Fruit fly (Drosophila melanogaster) whole organism, embryonic: ENCODE data around the gene Vdup1.

ENCODE experiments used
- Atf-2 ChIP-seq: fragments of 200-800 bp; sonication (Bioruptor generic); optimal IDR thresholded peaks from 2 replicates; lab custom pipeline; 2016; ENCODE audit warnings: missing biosample characterization, missing genetic modification characterization
- Bteb2 ChIP-seq: fragments of 200-800 bp; sonication (Bioruptor generic); optimal IDR thresholded peaks from 2 replicates; lab custom pipeline; 2016; ENCODE audit warnings: missing biosample characterization, missing genetic modification characterization
- CG10366 ChIP-seq: fragments of 200-800 bp; sonication (Bioruptor generic); IDR thresholded peaks from 2 replicates; pipeline ENCODE4 v1.3.6; 2022; ENCODE audit warnings: missing biosample characterization, missing genetic modification characterization
- CG12219 ChIP-seq: fragments of 200-800 bp; sonication (Bioruptor generic); optimal IDR thresholded peaks from 3 replicates; lab custom pipeline; 2018; ENCODE audit warnings: missing biosample characterization, mild to moderate bottlenecking, missing genetic modification characterization
- CG12236 ChIP-seq: fragments of 200-800 bp; sonication (Bioruptor generic); optimal IDR thresholded peaks from 2 replicates; lab custom pipeline; 2016; ENCODE audit warnings: missing biosample characterization, missing genetic modification characterization
- CG12391 ChIP-seq: fragments of 200-800 bp; sonication (Bioruptor generic); optimal IDR thresholded peaks from 3 replicates; lab custom pipeline; 2018; ENCODE audit warnings: missing biosample characterization, mild to moderate bottlenecking, missing genetic modification characterization, moderate library complexity
- CG15073 ChIP-seq: fragments of 200-800 bp; sonication (Bioruptor generic); optimal IDR thresholded peaks from 2 replicates; lab custom pipeline; 2016; ENCODE audit warnings: missing biosample characterization, missing genetic modification characterization
- CG1603 ChIP-seq: fragments of 200-800 bp; sonication (Bioruptor generic); optimal IDR thresholded peaks from 2 replicates; lab custom pipeline; 2019; ENCODE audit warnings: missing biosample characterization, mild to moderate bottlenecking, missing genetic modification characterization, moderate library complexity
- CG17328 ChIP-seq: fragments of 200-800 bp; sonication (Bioruptor generic); IDR thresholded peaks from 2 replicates; pipeline ENCODE4 v1.3.6; 2022; ENCODE audit warnings: missing biosample characterization, missing genetic modification characterization
- CG18764 ChIP-seq: fragments of 200-800 bp; sonication (Bioruptor generic); optimal IDR thresholded peaks from 3 replicates; lab custom pipeline; 2016; ENCODE audit warnings: missing biosample characterization, missing genetic modification characterization
- CG3847 ChIP-seq: fragments of 200-800 bp; sonication (Bioruptor generic); IDR thresholded peaks from 2 replicates; pipeline ENCODE4 v1.3.6; 2022; ENCODE audit warnings: missing biosample characterization, missing genetic modification characterization
- CG42726 ChIP-seq: fragments of 200-800 bp; sonication (Bioruptor generic); IDR thresholded peaks from 2 replicates; pipeline ENCODE4 v1.3.6; 2022; ENCODE audit warnings: missing biosample characterization, missing genetic modification characterization; ENCODE audit not compliant: partially characterized antibody
- CG4282 ChIP-seq: fragments of 200-800 bp; sonication (Bioruptor generic); optimal IDR thresholded peaks from 2 replicates; lab custom pipeline; 2016; ENCODE audit warnings: missing biosample characterization, missing genetic modification characterization
- CG43689 ChIP-seq: fragments of 200-800 bp; sonication (Bioruptor generic); IDR thresholded peaks from 2 replicates; pipeline ENCODE4 v1.3.6; 2022; ENCODE audit warnings: missing biosample characterization, missing genetic modification characterization
- CG6654 ChIP-seq: fragments of 200-800 bp; sonication (Bioruptor generic); optimal IDR thresholded peaks from 2 replicates; lab custom pipeline; 2017; ENCODE audit warnings: missing biosample characterization, mild to moderate bottlenecking, missing genetic modification characterization
- CG7271 ChIP-seq: fragments of 200-800 bp; sonication (Bioruptor generic); optimal IDR thresholded peaks from 2 replicates; lab custom pipeline; 2018; ENCODE audit warnings: missing biosample characterization, mild to moderate bottlenecking, missing genetic modification characterization, moderate library complexity
- CG7745 ChIP-seq: fragments of 200-800 bp; sonication (Bioruptor generic); optimal IDR thresholded peaks from 2 replicates; lab custom pipeline; 2018; ENCODE audit warnings: missing biosample characterization, mild to moderate bottlenecking, missing genetic modification characterization, moderate library complexity
- CG7839 ChIP-seq: fragments of 200-800 bp; sonication (Bioruptor generic); optimal IDR thresholded peaks from 3 replicates; lab custom pipeline; 2018; ENCODE audit warnings: missing biosample characterization, mild to moderate bottlenecking, missing genetic modification characterization, moderate library complexity
- CG8089 ChIP-seq: fragments of 200-800 bp; sonication (Bioruptor generic); optimal IDR thresholded peaks from 3 replicates; lab custom pipeline; 2016; ENCODE audit warnings: missing biosample characterization, missing genetic modification characterization
- CG8388 ChIP-seq: fragments of 200-800 bp; sonication (Bioruptor generic); optimal IDR thresholded peaks from 2 replicates; lab custom pipeline; 2019; ENCODE audit warnings: missing biosample characterization, mild to moderate bottlenecking, missing genetic modification characterization, moderate library complexity
- CG8478 ChIP-seq: fragments of >200 bp; optimal IDR thresholded peaks from 2 replicates; lab custom pipeline; 2018
- Camta ChIP-seq: fragments of 200-800 bp; sonication (Bioruptor generic); optimal IDR thresholded peaks from 2 replicates; lab custom pipeline; 2016; ENCODE audit warnings: missing biosample characterization, missing genetic modification characterization
- Elba2 ChIP-seq: fragments of 200-800 bp; sonication (Bioruptor generic); optimal IDR thresholded peaks from 3 replicates; lab custom pipeline; 2016; ENCODE audit warnings: missing biosample characterization, missing genetic modification characterization
- MBD-R2 ChIP-seq: fragments of 200-800 bp; sonication (Bioruptor generic); IDR thresholded peaks from 2 replicates; pipeline ENCODE4 v1.3.6; 2022; ENCODE audit warnings: missing biosample characterization, missing genetic modification characterization
- MESR4 ChIP-seq: fragments of 200-800 bp; sonication (Bioruptor generic); optimal IDR thresholded peaks from 2 replicates; lab custom pipeline; 2018; ENCODE audit warnings: missing biosample characterization, mild to moderate bottlenecking, missing genetic modification characterization, moderate library complexity
- MTF-1 ChIP-seq: fragments of 200-800 bp; sonication (Bioruptor generic); optimal IDR thresholded peaks from 2 replicates; lab custom pipeline; 2018; ENCODE audit warnings: missing biosample characterization, mild to moderate bottlenecking, missing genetic modification characterization, borderline replicate concordance
- NK7.1 ChIP-seq: fragments of 200-800 bp; sonication (Bioruptor generic); optimal IDR thresholded peaks from 3 replicates; lab custom pipeline; 2016; ENCODE audit warnings: missing biosample characterization, missing genetic modification characterization
- Nf-YA ChIP-seq: fragments of 200-800 bp; sonication (Bioruptor generic); IDR thresholded peaks from 2 replicates; pipeline ENCODE4 v1.3.6; 2022; ENCODE audit warnings: missing biosample characterization, missing genetic modification characterization
- Scr ChIP-seq: fragments of 200-800 bp; sonication (Bioruptor generic); IDR thresholded peaks from 2 replicates; pipeline ENCODE4 v1.3.6; 2022; ENCODE audit warnings: missing biosample characterization, missing genetic modification characterization; ENCODE audit not compliant: partially characterized antibody
- Taf1 ChIP-seq: fragments of 200-800 bp; sonication (Bioruptor generic); IDR thresholded peaks from 2 replicates; pipeline ENCODE4 v1.3.6; 2022; ENCODE audit warnings: missing biosample characterization, missing genetic modification characterization
- Tbp ChIP-seq: fragments of >200 bp; optimal IDR thresholded peaks from 2 replicates; lab custom pipeline; 2018; ENCODE audit warnings: missing biosample characterization, missing genetic modification characterization
- Vsx1 ChIP-seq: fragments of 200-800 bp; sonication (Bioruptor generic); optimal IDR thresholded peaks from 2 replicates; lab custom pipeline; 2017; ENCODE audit warnings: missing biosample characterization, mild to moderate bottlenecking, missing genetic modification characterization, missing genetic modification reagents
- ato ChIP-seq: fragments of 200-800 bp; sonication (Bioruptor generic); IDR thresholded peaks from 2 replicates; pipeline ENCODE4 v1.3.6; 2022; ENCODE audit warnings: missing biosample characterization, missing genetic modification characterization; ENCODE audit not compliant: partially characterized antibody
- bab2 ChIP-seq: fragments of 200-800 bp; sonication (Bioruptor generic); optimal IDR thresholded peaks from 2 replicates; lab custom pipeline; 2016; ENCODE audit warnings: missing biosample characterization, missing genetic modification characterization
- corto ChIP-seq: fragments of 200-800 bp; sonication (Bioruptor generic); optimal IDR thresholded peaks from 2 replicates; lab custom pipeline; 2016; ENCODE audit warnings: missing biosample characterization, mild to moderate bottlenecking, missing genetic modification characterization, moderate library complexity
- da ChIP-seq: fragments of 200-800 bp; sonication (Bioruptor generic); optimal IDR thresholded peaks from 2 replicates; lab custom pipeline; 2016; ENCODE audit warnings: missing biosample characterization, missing genetic modification characterization
- dimm ChIP-seq: fragments of 200-800 bp; sonication (Bioruptor generic); IDR thresholded peaks from 2 replicates; pipeline ENCODE4 v1.3.6; 2022; ENCODE audit warnings: missing biosample characterization, missing genetic modification characterization
- fd3F ChIP-seq: fragments of 200-800 bp; sonication (Bioruptor generic); optimal IDR thresholded peaks from 2 replicates; lab custom pipeline; 2018; ENCODE audit warnings: missing biosample characterization, mild to moderate bottlenecking, missing genetic modification characterization, moderate library complexity
- inv ChIP-seq: fragments of 200-800 bp; sonication (Bioruptor generic); IDR thresholded peaks from 2 replicates; pipeline ENCODE4 v1.3.6; 2022; ENCODE audit warnings: missing biosample characterization, missing genetic modification characterization; ENCODE audit not compliant: partially characterized antibody
- jing ChIP-seq: fragments of 200-800 bp; sonication (Bioruptor generic); optimal IDR thresholded peaks from 2 replicates; lab custom pipeline; 2018; ENCODE audit warnings: missing biosample characterization, mild to moderate bottlenecking, missing genetic modification characterization
- klu ChIP-seq: fragments of 200-800 bp; sonication (Bioruptor generic); IDR thresholded peaks from 2 replicates; pipeline ENCODE4 v1.3.6; 2022; ENCODE audit warnings: missing biosample characterization, missing genetic modification characterization
- pan ChIP-seq, 4 experiments: fragments of >200 bp in 3 of 4; fragments of 200-800 bp in 1 of 4; sonication (Bioruptor generic) in 1 of 4; optimal IDR thresholded peaks in 3 of 4; IDR thresholded peaks in 1 of 4; 2 replicates each; pipeline versions ENCODE4 v1.3.6 to Lab custom; 2017 to 2022; ENCODE audit warnings: missing biosample characterization in 2 of 4, missing genetic modification characterization in 2 of 4, mixed read lengths in 1 of 4
- peb ChIP-seq: fragments of 200-800 bp; sonication (Bioruptor generic); IDR thresholded peaks from 2 replicates; pipeline ENCODE4 v1.3.6; 2022; ENCODE audit warnings: missing biosample characterization, missing genetic modification characterization
- psq ChIP-seq: fragments of 200-800 bp; sonication (Bioruptor generic); optimal IDR thresholded peaks from 2 replicates; lab custom pipeline; 2017; ENCODE audit warnings: missing biosample characterization, missing genetic modification characterization
- sens ChIP-seq: fragments of 200-800 bp; sonication (Bioruptor generic); peaks from one replicate; lab custom pipeline; 2016; ENCODE audit warnings: missing biosample characterization, missing genetic modification characterization
- sug ChIP-seq: fragments of 200-800 bp; optimal IDR thresholded peaks from 2 replicates; lab custom pipeline; 2019; ENCODE audit warnings: missing biosample characterization, mild to moderate bottlenecking, missing genetic modification characterization, moderate library complexity
- tgo ChIP-seq: fragments of 200-800 bp; sonication (Bioruptor generic); IDR thresholded peaks from 3 replicates; pipeline ENCODE4 v1.3.6; 2022; ENCODE audit warnings: missing biosample characterization, missing genetic modification characterization
- ttk ChIP-seq: fragments of 200-800 bp; sonication (Bioruptor generic); IDR thresholded peaks from 2 replicates; pipeline ENCODE4 v2.1.2; 2022; ENCODE audit warnings: missing biosample characterization, missing genetic modification characterization
- usp ChIP-seq: fragments of >200 bp; optimal IDR thresholded peaks from 2 replicates; lab custom pipeline; 2017; ENCODE audit warnings: missing biosample characterization, missing genetic modification characterization

The Vdup1 gene

dm6 chr3L:199754-200596 is 21.2 kb upstream of the Vdup1 start, which contains the start of the genes rno and mri (continued):
- TF ChIP-seq bab2 (peak; percentile 51), CG3847 (peak; percentile 66; the same call in 1 of the 2 replicates), corto (GFP tag; lab: Kevin White, UChicago) (no peak), Bteb2 (GFP tag; lab: Kevin White, UChicago) (peak; percentile 15), sens (GFP tag; lab: Kevin White, UChicago) (peak; percentile 63), CG7271 (tag; lab: Kevin White, UChicago) (no peak), MBD-R2 (GFP tag; lab: Robert Waterston, UW) (peak; percentile 26), jing (GFP tag; lab: Kevin White, UChicago) (no peak), dimm (peak; percentile 42; the same call in 1 of the 2 replicates), CG12219 (GFP tag; lab: Kevin White, UChicago) (no peak), NK7.1 (no peak), CG8388 (GFP tag; lab: Kevin White, UChicago) (peak; percentile 64), CG6654 (GFP tag; lab: Kevin White, UChicago) (no peak), Tbp (no peak), CG12391 (tag; lab: Kevin White, UChicago) (peak; percentile 92), CG8478 (lab: Kevin White, UChicago) (no peak), psq (GFP tag; lab: Kevin White, UChicago) (no peak), ato (GFP tag; lab: Robert Waterston, UW) (peak; percentile 72), MTF-1 (GFP tag; lab: Kevin White, UChicago) (no peak), CG42726 (GFP tag; lab: Robert Waterston, UW) (peak; percentile 91), inv (GFP tag; lab: Robert Waterston, UW) (peak; percentile 90), Nf-YA (peak; percentile 23; the same call in 1 of the 2 replicates), Elba2 (GFP tag; lab: Kevin White, UChicago) (peak; percentile 7), CG7745 (tag; lab: Kevin White, UChicago) (no peak), peb (GFP tag; lab: Robert Waterston, UW) (peak; percentile 66; the same call in 1 of the 2 replicates), CG15073 (GFP tag; lab: Kevin White, UChicago) (no peak), CG18764 (GFP tag; lab: Kevin White, UChicago) (peak; percentile 50), tgo (GFP tag; lab: Robert Waterston, UW) (peak; percentile 77), CG4282 (GFP tag; lab: Kevin White, UChicago) (no peak), Camta (GFP tag; lab: Kevin White, UChicago) (no peak), Scr (GFP tag; lab: Robert Waterston, UW) (peak; percentile 95), MESR4 (GFP tag; lab: Kevin White, UChicago) (peak; percentile 93), CG1603 (tag; lab: Kevin White, UChicago) (peak; percentile 57), CG7839 (peak; percentile 81), Taf1 (GFP tag; lab: Robert Waterston, UW) (peak; percentile 51), klu (GFP tag; lab: Robert Waterston, UW) (peak; percentile 62; the same call in 1 of the 2 replicates), Vsx1 (GFP tag; lab: Kevin White, UChicago) (no peak), CG12236 (GFP tag; lab: Kevin White, UChicago) (no peak), sug (peak; percentile 73), ttk (peak; percentile 72), da (GFP tag; lab: Kevin White, UChicago) (no peak), usp (no peak), Atf-2 (GFP tag; lab: Kevin White, UChicago) (no peak), pan (optimal IDR thresholded peaks at IDR 0.05; lab: Kevin White, UChicago) (no peak), pan (GFP tag; optimal IDR thresholded peaks at IDR 0.05 in 1 of 2, IDR thresholded peaks at IDR 0.05 in 1 of 2) (peak in 1 of 2 experiments; percentile 85), CG17328 (peak; percentile 78), CG10366 (GFP tag; lab: Robert Waterston, UW) (peak; percentile 74), fd3F (peak; percentile 64), CG8089 (GFP tag; lab: Kevin White, UChicago) (no peak), CG43689 (no peak)
